Worm (Caenorhabditis elegans) whole organism, L2 larva: ENCODE measurements around the gene Y39A1A.21.

Source experiments
- C34F6.9 ChIP-seq: fragments of 150-350 bp; optimal IDR thresholded peaks from 2 replicates; lab custom pipeline; 2014; ENCODE audit warnings: missing biosample characterization, missing genetic modification characterization
- F13H6.1 ChIP-seq: sonication (generic microtip); optimal IDR thresholded peaks from 2 replicates; lab custom pipeline; 2016; ENCODE audit warnings: missing genetic modification characterization, missing compliant biosample characterization
- R02D3.7 ChIP-seq: fragments of 150-350 bp; optimal IDR thresholded peaks from 2 replicates; lab custom pipeline; 2014; ENCODE audit warnings: missing biosample characterization, missing genetic modification characterization
- Y55F3AM.14 ChIP-seq: fragments of 200-800 bp; sonication (Bioruptor generic); optimal IDR thresholded peaks from 2 replicates; lab custom pipeline; 2018; ENCODE audit warnings: mild to moderate bottlenecking, missing genetic modification characterization, missing compliant biosample characterization
- ZK546.5 ChIP-seq: sonication (generic microtip); optimal IDR thresholded peaks from 2 replicates; lab custom pipeline; 2017; ENCODE audit warnings: missing biosample characterization, missing genetic modification characterization
- alr-1 ChIP-seq: fragments of 150-350 bp; optimal IDR thresholded peaks from 2 replicates; lab custom pipeline; 2014; ENCODE audit warnings: missing biosample characterization, missing genetic modification characterization
- aly-2 ChIP-seq: fragments of 150-350 bp; optimal IDR thresholded peaks from 2 replicates; lab custom pipeline; 2014; ENCODE audit warnings: missing biosample characterization, missing genetic modification characterization
- ama-1 ChIP-seq: fragments of 150-350 bp; optimal IDR thresholded peaks from 2 replicates; lab custom pipeline; 2018; ENCODE audit warnings: inconsistent platforms
- blmp-1 ChIP-seq: sonication (generic microtip); optimal IDR thresholded peaks from 2 replicates; lab custom pipeline; 2017; ENCODE audit warnings: missing genetic modification characterization, mild to moderate bottlenecking, missing compliant biosample characterization, antibody characterized with exemption, moderate library complexity; ENCODE audit not compliant: insufficient read depth
- ceh-16 ChIP-seq: fragments of 150-350 bp; optimal IDR thresholded peaks from 2 replicates; lab custom pipeline; 2014; ENCODE audit warnings: missing biosample characterization, missing genetic modification characterization
- ceh-82 ChIP-seq: fragments of 150-350 bp; optimal IDR thresholded peaks from 2 replicates; lab custom pipeline; 2014; ENCODE audit warnings: missing biosample characterization, missing genetic modification characterization
- crh-2 ChIP-seq: sonication (generic microtip); optimal IDR thresholded peaks from 2 replicates; lab custom pipeline; 2017; ENCODE audit warnings: missing biosample characterization, missing genetic modification characterization
- dmd-4 ChIP-seq: sonication (generic microtip); optimal IDR thresholded peaks from 2 replicates; lab custom pipeline; 2017; ENCODE audit warnings: missing biosample characterization, missing genetic modification characterization
- egl-27 ChIP-seq: sonication (generic microtip); optimal IDR thresholded peaks from 3 replicates; lab custom pipeline; 2017; ENCODE audit warnings: missing biosample characterization, missing genetic modification reagents, missing genetic modification characterization
- elt-1 ChIP-seq: fragments of 150-350 bp; optimal IDR thresholded peaks from 2 replicates; lab custom pipeline; 2014; ENCODE audit warnings: missing biosample characterization, missing genetic modification characterization
- elt-3 ChIP-seq: sonication (generic microtip); optimal IDR thresholded peaks from 2 replicates; lab custom pipeline; 2017; ENCODE audit warnings: missing biosample characterization, missing genetic modification characterization
- fos-1 ChIP-seq: fragments of 150-350 bp; optimal IDR thresholded peaks from 2 replicates; lab custom pipeline; 2014; ENCODE audit warnings: missing biosample characterization, missing genetic modification characterization
- gmeb-1 ChIP-seq: fragments of 150-350 bp; optimal IDR thresholded peaks from 2 replicates; lab custom pipeline; 2014; ENCODE audit warnings: missing biosample characterization, missing genetic modification characterization
- lin-11 ChIP-seq: fragments of 150-350 bp; sonication (generic microtip); optimal IDR thresholded peaks from 2 replicates; lab custom pipeline; 2014; ENCODE audit warnings: missing biosample characterization, missing genetic modification characterization, inconsistent platforms, mixed read lengths
- lin-13 ChIP-seq: fragments of 150-350 bp; optimal IDR thresholded peaks from 2 replicates; lab custom pipeline; 2014; ENCODE audit warnings: missing biosample characterization, missing genetic modification reagents, missing genetic modification characterization
- lin-39 ChIP-seq: fragments of 150-350 bp; optimal IDR thresholded peaks from 2 replicates; lab custom pipeline; 2014; ENCODE audit warnings: missing biosample characterization, missing genetic modification reagents, missing genetic modification characterization
- lsy-2 ChIP-seq, 2 experiments: fragments of 150-350 bp in 1 of 2; sonication (generic microtip) in 1 of 2; optimal IDR thresholded peaks; 2 replicates each; lab custom pipeline; 2014 to 2017; ENCODE audit warnings: missing biosample characterization in 2 of 2, missing genetic modification characterization in 2 of 2
- mab-5 ChIP-seq: fragments of 150-350 bp; optimal IDR thresholded peaks from 2 replicates; lab custom pipeline; 2014; ENCODE audit warnings: missing biosample characterization, missing genetic modification characterization
- mbf-1 ChIP-seq: sonication (generic microtip); optimal IDR thresholded peaks from 2 replicates; lab custom pipeline; 2017; ENCODE audit warnings: missing biosample characterization, missing genetic modification characterization
- mdl-1 ChIP-seq, 2 experiments: fragments of 150-350 bp in 1 of 2; sonication (generic microtip) in 1 of 2; optimal IDR thresholded peaks; 2 replicates each; lab custom pipeline; 2017; ENCODE audit warnings: missing biosample characterization in 2 of 2, missing genetic modification characterization in 2 of 2
- nhr-10 ChIP-seq: sonication (generic microtip); optimal IDR thresholded peaks from 2 replicates; lab custom pipeline; 2017; ENCODE audit warnings: missing biosample characterization, missing genetic modification characterization
- nhr-11 ChIP-seq: fragments of 150-350 bp; optimal IDR thresholded peaks from 2 replicates; lab custom pipeline; 2014; ENCODE audit warnings: missing biosample characterization, missing genetic modification characterization
- nhr-129 ChIP-seq: fragments of 150-350 bp; optimal IDR thresholded peaks from 2 replicates; lab custom pipeline; 2014; ENCODE audit warnings: missing biosample characterization, missing genetic modification characterization
- nhr-21 ChIP-seq: fragments of 150-350 bp; optimal IDR thresholded peaks from 2 replicates; lab custom pipeline; 2014; ENCODE audit warnings: missing biosample characterization, missing genetic modification characterization
- nhr-23 ChIP-seq: fragments of 150-350 bp; optimal IDR thresholded peaks from 2 replicates; lab custom pipeline; 2014; ENCODE audit warnings: missing biosample characterization, missing genetic modification reagents, missing genetic modification characterization
- nhr-237 ChIP-seq: fragments of 150-350 bp; optimal IDR thresholded peaks from 2 replicates; lab custom pipeline; 2014; ENCODE audit warnings: missing biosample characterization, missing genetic modification characterization
- nhr-25 ChIP-seq: fragments of 150-350 bp; sonication (generic microtip); optimal IDR thresholded peaks from 3 replicates; lab custom pipeline; 2014; ENCODE audit warnings: missing biosample characterization, missing genetic modification characterization
- nhr-6 ChIP-seq: fragments of 150-350 bp; optimal IDR thresholded peaks from 2 replicates; lab custom pipeline; 2014; ENCODE audit warnings: missing biosample characterization, missing genetic modification characterization
- nhr-77 ChIP-seq: fragments of 150-350 bp; optimal IDR thresholded peaks from 2 replicates; lab custom pipeline; 2014; ENCODE audit warnings: missing biosample characterization, missing genetic modification characterization
- peb-1 ChIP-seq: fragments of 150-350 bp; optimal IDR thresholded peaks from 2 replicates; lab custom pipeline; 2014; ENCODE audit warnings: missing biosample characterization, missing genetic modification characterization
- sem-4 ChIP-seq: fragments of 150-350 bp; optimal IDR thresholded peaks from 2 replicates; lab custom pipeline; 2014; ENCODE audit warnings: missing biosample characterization, missing genetic modification reagents, missing genetic modification characterization
- skn-1 ChIP-seq: sonication (generic microtip); optimal IDR thresholded peaks from 2 replicates; lab custom pipeline; 2017; ENCODE audit warnings: missing biosample characterization, missing genetic modification characterization
- sma-3 ChIP-seq: sonication (generic microtip); optimal IDR thresholded peaks from 2 replicates; lab custom pipeline; 2016; ENCODE audit warnings: missing genetic modification reagents, missing genetic modification characterization, missing compliant biosample characterization
- sma-9 ChIP-seq, 2 experiments: fragments of 150-350 bp in 1 of 2; sonication (generic microtip) in 1 of 2; optimal IDR thresholded peaks; 2 replicates each; lab custom pipeline; 2014 to 2016; ENCODE audit warnings: missing genetic modification characterization in 2 of 2, mild to moderate bottlenecking in 1 of 2, missing biosample characterization in 1 of 2, missing compliant biosample characterization in 1 of 2, missing genetic modification reagents in 1 of 2, moderate library complexity in 1 of 2
- snpc-4 ChIP-seq: fragments of 150-350 bp; optimal IDR thresholded peaks from 2 replicates; lab custom pipeline; 2014; ENCODE audit warnings: missing biosample characterization, missing genetic modification characterization
- unc-39 ChIP-seq: fragments of 150-350 bp; optimal IDR thresholded peaks from 2 replicates; lab custom pipeline; 2014; ENCODE audit warnings: missing biosample characterization, missing genetic modification characterization
- unc-55 ChIP-seq: fragments of 150-350 bp; sonication (generic microtip); optimal IDR thresholded peaks from 3 replicates; lab custom pipeline; 2014; ENCODE audit warnings: missing biosample characterization, missing genetic modification reagents, missing genetic modification characterization
- unc-62 ChIP-seq: fragments of 150-350 bp; optimal IDR thresholded peaks from 2 replicates; lab custom pipeline; 2014; ENCODE audit warnings: missing biosample characterization, missing genetic modification reagents, missing genetic modification characterization
- zag-1 ChIP-seq: fragments of 150-350 bp; optimal IDR thresholded peaks from 2 replicates; lab custom pipeline; 2014; ENCODE audit warnings: missing biosample characterization, missing genetic modification characterization
- ztf-1 ChIP-seq: fragments of 200-800 bp; sonication (Bioruptor generic); conservative IDR thresholded peaks from 2 replicates; pipeline ENCODE4 v1.3.6; 2022; ENCODE audit warnings: missing genetic modification characterization, missing compliant biosample characterization
- ztf-11 ChIP-seq: sonication (generic microtip); optimal IDR thresholded peaks from 2 replicates; lab custom pipeline; 2017; ENCODE audit warnings: missing biosample characterization, missing genetic modification characterization
- ztf-4 ChIP-seq: fragments of 150-350 bp; optimal IDR thresholded peaks from 2 replicates; lab custom pipeline; 2014; ENCODE audit warnings: missing biosample characterization, missing genetic modification characterization

Y39A1A.21 gene

ce11 chrIII:10742382-10742860 is 35.6 kb upstream of the Y39A1A.21 start, which contains the start of the genes tbb-1 and rib-2 (continued):
- peak in 1 of 2 experiments; percentile 72 for TF ChIP-seq mdl-1 (tag; optimal IDR thresholded peaks at IDR 0.05; lab: Kevin White, UChicago)
- TF ChIP-seq R02D3.7 = no peak
- peak; percentile 97 for TF ChIP-seq crh-2 (tag; lab: Kevin White, UChicago)
- TF ChIP-seq nhr-10 (tag; lab: Kevin White, UChicago) = no peak
- peak; percentile 83 for TF ChIP-seq unc-55 (GFP tag; lab: Kevin White, UChicago)
- TF ChIP-seq nhr-77 (tag; lab: Kevin White, UChicago) = no peak
- no peak for TF ChIP-seq dmd-4 (tag; lab: Kevin White, UChicago)
- TF ChIP-seq ztf-11 (tag; lab: Kevin White, UChicago) = no peak
- TF ChIP-seq sma-3 = peak; percentile 90
- peak; percentile 79 for TF ChIP-seq F13H6.1 (tag; lab: Kevin White, UChicago)
- TF ChIP-seq nhr-11 = no peak
- TF ChIP-seq unc-62 (GFP tag; lab: Kevin White, UChicago) = no peak
- TF ChIP-seq zag-1 (tag; lab: Kevin White, UChicago) = peak; percentile 34
- TF ChIP-seq sem-4 (tag; lab: Kevin White, UChicago) = peak; percentile 54
- TF ChIP-seq Y55F3AM.14 (GFP tag; lab: Kevin White, UChicago) = no peak

ce11 chrIII:10740518-10740917 is 33.7 kb upstream of the Y39A1A.21 start, which contains the start of gene K01G5.8:
TSS of gene K01G5.8 (minus strand) at chrIII:10740772.
- TF ChIP-seq mbf-1 (no peak), R02D3.7 (no peak), ceh-16 (tag; lab: Kevin White, UChicago) (no peak)

DNA sequence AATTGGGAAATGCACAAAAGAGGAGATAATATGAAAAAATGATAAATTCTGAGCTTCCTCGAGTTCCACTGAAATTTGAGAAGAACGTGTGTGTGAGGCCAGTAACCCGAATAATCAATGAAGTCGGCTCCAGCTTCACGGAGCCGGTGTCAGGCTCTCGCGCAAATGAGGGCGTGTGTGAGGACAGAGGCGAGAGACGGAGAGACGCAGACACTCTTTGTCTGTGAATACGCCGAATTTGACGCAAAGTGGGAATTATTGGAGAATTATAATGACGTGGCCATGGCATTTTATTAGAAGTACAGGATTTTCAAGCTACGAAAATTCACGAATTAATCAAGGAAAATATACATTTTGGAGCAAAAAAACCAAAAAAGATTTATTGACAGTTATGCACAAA is 33.1 kb upstream of the Y39A1A.21 start:
- TF ChIP-seq Y55F3AM.14 (GFP tag; lab: Kevin White, UChicago) = peak; percentile 8
- TF ChIP-seq ceh-82 (tag; lab: Kevin White, UChicago) = no peak
- TF ChIP-seq F13H6.1 (tag; lab: Kevin White, UChicago) = peak; percentile 50
- TF ChIP-seq nhr-77 (tag; lab: Kevin White, UChicago) = no peak
- TF ChIP-seq ztf-4 (tag; lab: Kevin White, UChicago) = no peak
- TF ChIP-seq sma-9 (GFP tag; optimal IDR thresholded peaks at IDR 0.05; lab: Kevin White, UChicago) = peak; percentile 20
- no peak for TF ChIP-seq sma-9 (tag; optimal IDR thresholded peaks at IDR 0.05; lab: Kevin White, UChicago)
- TF ChIP-seq zag-1 (tag; lab: Kevin White, UChicago) = no peak
- peak; percentile 37 to 64 for TF ChIP-seq lsy-2 (tag; optimal IDR thresholded peaks at IDR 0.05; lab: Kevin White, UChicago)
- TF ChIP-seq lin-13 (GFP tag; lab: Kevin White, UChicago) = peak; percentile 9
- TF ChIP-seq nhr-6 (tag; lab: Kevin White, UChicago) = no peak
- no peak for TF ChIP-seq ztf-11 (tag; lab: Kevin White, UChicago)
- no peak for TF ChIP-seq blmp-1 (tag; lab: Kevin White, UChicago)
- no peak for TF ChIP-seq unc-62 (GFP tag; lab: Kevin White, UChicago)
- TF ChIP-seq aly-2 = no peak
- TF ChIP-seq nhr-237 (tag; lab: Kevin White, UChicago) = no peak
- no peak for TF ChIP-seq skn-1 (tag; lab: Kevin White, UChicago)
- TF ChIP-seq elt-3 (tag; lab: Kevin White, UChicago) = no peak
- no peak for TF ChIP-seq snpc-4 (tag; lab: Kevin White, UChicago)
- no peak for TF ChIP-seq R02D3.7
- TF ChIP-seq mab-5 (tag; lab: Kevin White, UChicago) = no peak
- TF ChIP-seq mdl-1 (tag; optimal IDR thresholded peaks at IDR 0.05; lab: Kevin White, UChicago) = peak in 1 of 2 experiments; percentile 0
- TF ChIP-seq alr-1 = no peak
- no peak for TF ChIP-seq ztf-1
- no peak for TF ChIP-seq gmeb-1 (tag; lab: Kevin White, UChicago)
- TF ChIP-seq egl-27 (tag; lab: Kevin White, UChicago) = peak; percentile 3
- TF ChIP-seq sem-4 (tag; lab: Kevin White, UChicago) = no peak
- no peak for TF ChIP-seq lin-11 (tag; lab: Kevin White, UChicago)
- peak; percentile 6 for TF ChIP-seq nhr-25
- no peak for TF ChIP-seq ceh-16 (tag; lab: Kevin White, UChicago)
- TF ChIP-seq elt-1 = no peak
- no peak for TF ChIP-seq lin-39 (tag; lab: Kevin White, UChicago)
- peak; percentile 86 for TF ChIP-seq crh-2 (tag; lab: Kevin White, UChicago)
- TF ChIP-seq unc-39 (tag; lab: Kevin White, UChicago) = no peak
- TF ChIP-seq peb-1 (tag; lab: Kevin White, UChicago) = no peak
- no peak for TF ChIP-seq nhr-11
- TF ChIP-seq dmd-4 (tag; lab: Kevin White, UChicago) = no peak
- TF ChIP-seq unc-55 (GFP tag; lab: Kevin White, UChicago) = peak; percentile 64
- no peak for TF ChIP-seq nhr-21
- peak; percentile 82 for TF ChIP-seq C34F6.9 (tag; lab: Kevin White, UChicago)
- TF ChIP-seq mbf-1 = no peak
- TF ChIP-seq ZK546.5 (tag; lab: Kevin White, UChicago) = no peak
- TF ChIP-seq nhr-129 (tag; lab: Kevin White, UChicago) = peak; percentile 38
- peak; percentile 54 for TF ChIP-seq ama-1 (lab: Kevin White, UChicago)
- TF ChIP-seq fos-1 (tag; lab: Kevin White, UChicago) = peak; percentile 25
- no peak for TF ChIP-seq nhr-23 (tag; lab: Kevin White, UChicago)
- TF ChIP-seq nhr-10 (tag; lab: Kevin White, UChicago) = no peak
